Worm (Caenorhabditis elegans): Measurements from ENCODE around the gene Y17G7B.21.

DNA sequence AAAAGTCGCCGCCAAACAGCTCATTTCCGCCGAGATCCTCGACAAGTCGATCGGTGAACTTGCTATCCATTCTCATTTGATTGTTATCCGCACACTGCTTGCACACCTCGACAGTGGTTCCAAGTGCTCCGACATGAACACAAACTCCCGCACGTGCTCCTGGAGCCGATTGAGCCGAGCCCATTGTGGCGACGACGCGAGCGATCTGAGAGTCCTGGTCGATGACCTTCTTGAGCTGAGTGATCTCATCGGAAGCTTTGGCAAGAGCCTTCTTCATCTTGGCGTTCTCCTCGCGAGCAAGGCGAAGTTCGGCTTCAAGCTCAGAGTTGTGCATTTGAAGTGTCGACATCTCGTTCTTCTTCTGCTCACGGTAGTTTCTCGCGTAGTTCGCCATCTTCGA, 1.0 kb upstream of the Y17G7B.21 start:
- TF ChIP-seq aly-2 (tag; optimal IDR thresholded peaks at IDR 0.05) (no peak), nhr-11 (tag; optimal IDR thresholded peaks at IDR 0.05) (no peak), elt-2 (tag; optimal IDR thresholded peaks at IDR 0.05) (no peak), elt-1 (tag; optimal IDR thresholded peaks at IDR 0.05) (no peak), mml-1 (tag; optimal IDR thresholded peaks at IDR 0.05) (no peak), jun-1 (tag; optimal IDR thresholded peaks at IDR 0.05) (no peak), elt-3 (tag; optimal IDR thresholded peaks at IDR 0.05) (no peak), ama-1 (optimal IDR thresholded peaks at IDR 0.05) (no peak), fos-1 (tag; optimal IDR thresholded peaks at IDR 0.05) (no peak), mdl-1 (tag; optimal IDR thresholded peaks at IDR 0.05) (no peak), egl-5 (tag; optimal IDR thresholded peaks at IDR 0.05) (no peak)
